Fruit fly (Drosophila melanogaster): ENCODE data around the gene Cyp1.

Cyp1 gene

dm6 chrX:16288492-16288964 is 31.6 kb downstream of the Cyp1 start, which contains the start of the genes CG32576 and caz (continued):
- no peak for TF ChIP-seq fd85E (GFP tag; optimal IDR thresholded peaks at IDR 0.05)
- TF ChIP-seq Sox102F (GFP tag; optimal IDR thresholded peaks at IDR 0.05): peak; percentile 43

dm6 chrX:16286083-16286666 is 34.0 kb downstream of the Cyp1 start, which contains the start of gene UQCR-14:
TSS of gene UQCR-14 (plus strand) at chrX:16286288.
- no peak for TF ChIP-seq pdm3 (GFP tag; optimal IDR thresholded peaks at IDR 0.05)
- TF ChIP-seq Hr39 (GFP tag; optimal IDR thresholded peaks at IDR 0.05): no peak
- TF ChIP-seq CG34406 (GFP tag; optimal IDR thresholded peaks at IDR 0.05): no peak
- TF ChIP-seq CG6792 (GFP tag; optimal IDR thresholded peaks at IDR 0.05): no peak
- peak; percentile 9 for TF ChIP-seq lz (GFP tag; optimal IDR thresholded peaks at IDR 0.05)
- TF ChIP-seq CG10631 (GFP tag; optimal IDR thresholded peaks at IDR 0.05): peak; percentile 6
- no peak for TF ChIP-seq Eip93F (GFP tag; optimal IDR thresholded peaks at IDR 0.05)
- no peak for TF ChIP-seq Blimp-1 (GFP tag; optimal IDR thresholded peaks at IDR 0.05)
- TF ChIP-seq Met (GFP tag; optimal IDR thresholded peaks at IDR 0.05): no peak
- peak; percentile 19 for TF ChIP-seq achi (GFP tag; optimal IDR thresholded peaks at IDR 0.05)
- no peak for TF ChIP-seq Hr38 (GFP tag; optimal IDR thresholded peaks at IDR 0.05)
- peak; percentile 10 for TF ChIP-seq Sox102F (GFP tag; optimal IDR thresholded peaks at IDR 0.05)
- TF ChIP-seq CG9139 (GFP tag; optimal IDR thresholded peaks at IDR 0.05): no peak
- no peak for TF ChIP-seq spab (GFP tag; optimal IDR thresholded peaks at IDR 0.05)
- TF ChIP-seq CG31627 (GFP tag; optimal IDR thresholded peaks at IDR 0.05): peak; percentile 19
- no peak for TF ChIP-seq CG8319 (GFP tag; optimal IDR thresholded peaks at IDR 0.05)
- TF ChIP-seq Sox15 (GFP tag; optimal IDR thresholded peaks at IDR 0.05): no peak
- no peak for TF ChIP-seq fd59A (GFP tag; optimal IDR thresholded peaks at IDR 0.05)
- no peak for TF ChIP-seq CG10669 (GFP tag; optimal IDR thresholded peaks at IDR 0.05)
- no peak for TF ChIP-seq CG6808 (GFP tag; optimal IDR thresholded peaks at IDR 0.05)
- no peak for TF ChIP-seq CG11902 (GFP tag; optimal IDR thresholded peaks at IDR 0.05)
- peak; percentile 12 for TF ChIP-seq CG1621 (tag; optimal IDR thresholded peaks at IDR 0.05)
- no peak for TF ChIP-seq CG7368 (GFP tag; optimal IDR thresholded peaks at IDR 0.05)
- no peak for TF ChIP-seq CG16779 (tag; optimal IDR thresholded peaks at IDR 0.05)
- TF ChIP-seq Smox (GFP tag; optimal IDR thresholded peaks at IDR 0.05): no peak
- no peak for TF ChIP-seq Lpt (GFP tag; optimal IDR thresholded peaks at IDR 0.05)
- no peak for TF ChIP-seq CG4318 (GFP tag; optimal IDR thresholded peaks at IDR 0.05)
- peak; percentile 8 for TF ChIP-seq cyc (GFP tag; optimal IDR thresholded peaks at IDR 0.05)
- no peak for TF ChIP-seq CG11762 (GFP tag; optimal IDR thresholded peaks at IDR 0.05; ENCODE audit: insufficient read depth)
- no peak for TF ChIP-seq dac (GFP tag; optimal IDR thresholded peaks at IDR 0.05)
- peak; percentile 43 for TF ChIP-seq topi (GFP tag; optimal IDR thresholded peaks at IDR 0.05)
- TF ChIP-seq Eip78C (GFP tag): peak; percentile 74
- no peak for TF ChIP-seq CG6276 (GFP tag; optimal IDR thresholded peaks at IDR 0.05)
- TF ChIP-seq Gug (GFP tag; IDR thresholded peaks at IDR 0.05): no peak
- TF ChIP-seq fd85E (GFP tag; optimal IDR thresholded peaks at IDR 0.05): no peak
- no peak for TF ChIP-seq OdsH (GFP tag; optimal IDR thresholded peaks at IDR 0.05)
- TF ChIP-seq CG8632 (GFP tag; optimal IDR thresholded peaks at IDR 0.05): no peak
- no peak for TF ChIP-seq CG32006 (GFP tag; optimal IDR thresholded peaks at IDR 0.05)
- TF ChIP-seq CG15336 (GFP tag; IDR thresholded peaks at IDR 0.05): no peak
- no peak for TF ChIP-seq CG6163 (GFP tag; IDR thresholded peaks at IDR 0.05)
- peak; percentile 43 for TF ChIP-seq vri (GFP tag; optimal IDR thresholded peaks at IDR 0.05)
- no peak for TF ChIP-seq CG3032 (tag; optimal IDR thresholded peaks at IDR 0.05)
- TF ChIP-seq Ets21C (GFP tag; optimal IDR thresholded peaks at IDR 0.05): no peak
- no peak for TF ChIP-seq CG3919 (GFP tag; optimal IDR thresholded peaks at IDR 0.05)
- no peak for TF ChIP-seq net (GFP tag; optimal IDR thresholded peaks at IDR 0.05)
- no peak for TF ChIP-seq CG8119 (GFP tag; IDR thresholded peaks at IDR 0.05)
- TF ChIP-seq Sox14 (GFP tag; optimal IDR thresholded peaks at IDR 0.05): peak; percentile 12
- no peak for TF ChIP-seq Ets96B (tag; optimal IDR thresholded peaks at IDR 0.05)
- TF ChIP-seq Eip75B (GFP tag; optimal IDR thresholded peaks at IDR 0.05): no peak
- TF ChIP-seq CG11294 (GFP tag; IDR thresholded peaks at IDR 0.05): no peak
